Fruit fly (Drosophila melanogaster) whole organism, embryonic: Measurements from ENCODE around the gene CG14357.

Experiments used
- Blimp-1 ChIP-seq: fragments of 200-800 bp; sonication (Bioruptor generic); optimal IDR thresholded peaks from 3 replicates; lab custom pipeline; 2018; ENCODE audit warnings: missing biosample characterization, missing genetic modification characterization, mild to moderate bottlenecking, moderate library complexity, missing genetic modification reagents
- CG11560 ChIP-seq: fragments of 200-800 bp; sonication (Bioruptor generic); IDR thresholded peaks from 3 replicates; pipeline ENCODE4 v1.3.6; 2022; ENCODE audit warnings: missing biosample characterization, missing genetic modification characterization
- CG11695 ChIP-seq: fragments of 200-800 bp; sonication (Bioruptor generic); IDR thresholded peaks from 3 replicates; pipeline ENCODE4 v1.3.6; 2022; ENCODE audit warnings: missing biosample characterization, missing genetic modification characterization
- CG11696 ChIP-seq: fragments of 200-800 bp; sonication (Bioruptor generic); IDR thresholded peaks from 2 replicates; pipeline ENCODE4 v1.3.6; 2022; ENCODE audit warnings: missing biosample characterization, missing genetic modification characterization
- CG12071 ChIP-seq: fragments of 200-800 bp; sonication (Bioruptor generic); optimal IDR thresholded peaks from 3 replicates; lab custom pipeline; 2018; ENCODE audit warnings: missing biosample characterization, mild to moderate bottlenecking, missing genetic modification characterization
- CG12769 ChIP-seq: fragments of 200-800 bp; sonication (Bioruptor generic); optimal IDR thresholded peaks from 2 replicates; lab custom pipeline; 2019; ENCODE audit warnings: missing biosample characterization, mild to moderate bottlenecking, missing genetic modification characterization, moderate library complexity
- CG12942 ChIP-seq: fragments of 200-800 bp; sonication (Bioruptor generic); optimal IDR thresholded peaks from 3 replicates; lab custom pipeline; 2016; ENCODE audit warnings: missing biosample characterization, missing genetic modification characterization
- CG13624 ChIP-seq: fragments of 200-800 bp; sonication (Bioruptor generic); optimal IDR thresholded peaks from 2 replicates; lab custom pipeline; 2016; ENCODE audit warnings: missing biosample characterization, missing genetic modification characterization
- CG13894 ChIP-seq: fragments of 200-800 bp; sonication (Bioruptor generic); optimal IDR thresholded peaks from 3 replicates; lab custom pipeline; 2018; ENCODE audit warnings: missing biosample characterization, mild to moderate bottlenecking, missing genetic modification characterization, moderate library complexity
- CG14860 ChIP-seq: fragments of 200-800 bp; sonication (Bioruptor generic); IDR thresholded peaks from 3 replicates; pipeline ENCODE4 v1.3.6; 2022; ENCODE audit warnings: missing biosample characterization, missing genetic modification characterization; ENCODE audit not compliant: partially characterized antibody
- CG15514 ChIP-seq: fragments of 200-800 bp; sonication (Bioruptor generic); optimal IDR thresholded peaks from 3 replicates; lab custom pipeline; 2017; ENCODE audit warnings: missing biosample characterization, missing genetic modification characterization, mild to moderate bottlenecking, moderate library complexity, missing genetic modification reagents
- CG1602 ChIP-seq: fragments of 200-800 bp; sonication (Bioruptor generic); optimal IDR thresholded peaks from 3 replicates; lab custom pipeline; 2016; ENCODE audit warnings: missing biosample characterization, missing genetic modification characterization
- CG18476 ChIP-seq: fragments of 200-800 bp; sonication (Bioruptor generic); optimal IDR thresholded peaks from 2 replicates; lab custom pipeline; 2016; ENCODE audit warnings: missing biosample characterization, mild to moderate bottlenecking, missing genetic modification characterization
- CG2875 ChIP-seq: fragments of 200-800 bp; sonication (Bioruptor generic); optimal IDR thresholded peaks from 2 replicates; lab custom pipeline; 2017; ENCODE audit warnings: missing biosample characterization, mild to moderate bottlenecking, missing genetic modification characterization, missing genetic modification reagents
- CG30020 ChIP-seq: fragments of 200-800 bp; optimal IDR thresholded peaks from 2 replicates; lab custom pipeline; 2019; ENCODE audit warnings: missing biosample characterization, mild to moderate bottlenecking, missing genetic modification characterization, moderate library complexity
- CG30403 ChIP-seq: fragments of 200-800 bp; sonication (Bioruptor generic); optimal IDR thresholded peaks from 3 replicates; lab custom pipeline; 2016; ENCODE audit warnings: missing biosample characterization, missing genetic modification characterization
- CG3163 ChIP-seq: fragments of 200-800 bp; sonication (Bioruptor generic); optimal IDR thresholded peaks from 3 replicates; lab custom pipeline; 2016; ENCODE audit warnings: missing biosample characterization, missing genetic modification characterization
- CG4282 ChIP-seq: fragments of 200-800 bp; sonication (Bioruptor generic); optimal IDR thresholded peaks from 2 replicates; lab custom pipeline; 2016; ENCODE audit warnings: missing biosample characterization, missing genetic modification characterization
- CG6175 ChIP-seq: fragments of 200-800 bp; sonication (Bioruptor generic); IDR thresholded peaks from 3 replicates; pipeline ENCODE4 v1.3.6; 2022; ENCODE audit warnings: missing biosample characterization, missing genetic modification characterization
- CG9797 ChIP-seq: fragments of 200-800 bp; sonication (Bioruptor generic); optimal IDR thresholded peaks from 3 replicates; lab custom pipeline; 2018; ENCODE audit warnings: missing biosample characterization, mild to moderate bottlenecking, missing genetic modification characterization
- D ChIP-seq, 2 experiments: fragments of 200-800 bp in 1 of 2; fragments of >200 bp in 1 of 2; sonication (Bioruptor generic) in 1 of 2; optimal IDR thresholded peaks; 2 replicates in 1 of 2; 3 replicates in 1 of 2; lab custom pipeline; 2017; ENCODE audit warnings: mild to moderate bottlenecking in 1 of 2, missing biosample characterization in 1 of 2, missing genetic modification characterization in 1 of 2, missing genetic modification reagents in 1 of 2
- Eip74EF ChIP-seq, 2 experiments: fragments of 200-800 bp in 1 of 2; fragments of >200 bp in 1 of 2; sonication (Bioruptor generic) in 1 of 2; optimal IDR thresholded peaks; 2 replicates each; lab custom pipeline; 2017 to 2019; ENCODE audit warnings: missing biosample characterization in 2 of 2, missing genetic modification characterization in 2 of 2, mild to moderate bottlenecking in 1 of 2, moderate library complexity in 1 of 2
- Gug ChIP-seq: fragments of 200-800 bp; sonication (Bioruptor generic); IDR thresholded peaks from 4 replicates; pipeline ENCODE4 v1.3.6; 2022; ENCODE audit warnings: missing biosample characterization, missing genetic modification characterization
- HLH4C ChIP-seq: fragments of 200-800 bp; sonication (Bioruptor generic); IDR thresholded peaks from 3 replicates; pipeline ENCODE4 v1.3.6; 2022; ENCODE audit warnings: missing biosample characterization, missing genetic modification characterization; ENCODE audit not compliant: partially characterized antibody
- HmgD ChIP-seq: fragments of 200-800 bp; sonication (Bioruptor generic); optimal IDR thresholded peaks from 3 replicates; lab custom pipeline; 2016; ENCODE audit warnings: missing biosample characterization, missing genetic modification characterization
- NK7.1 ChIP-seq: fragments of 200-800 bp; sonication (Bioruptor generic); optimal IDR thresholded peaks from 3 replicates; lab custom pipeline; 2016; ENCODE audit warnings: missing biosample characterization, missing genetic modification characterization
- Nf-YA ChIP-seq: fragments of 200-800 bp; sonication (Bioruptor generic); IDR thresholded peaks from 2 replicates; pipeline ENCODE4 v1.3.6; 2022; ENCODE audit warnings: missing biosample characterization, missing genetic modification characterization
- Scr ChIP-seq: fragments of 200-800 bp; sonication (Bioruptor generic); IDR thresholded peaks from 2 replicates; pipeline ENCODE4 v1.3.6; 2022; ENCODE audit warnings: missing biosample characterization, missing genetic modification characterization; ENCODE audit not compliant: partially characterized antibody
- Sox100B ChIP-seq: fragments of 200-800 bp; sonication (Bioruptor generic); optimal IDR thresholded peaks from 3 replicates; lab custom pipeline; 2018; ENCODE audit warnings: missing biosample characterization, mild to moderate bottlenecking, missing genetic modification characterization
- Vsx1 ChIP-seq: fragments of 200-800 bp; sonication (Bioruptor generic); optimal IDR thresholded peaks from 2 replicates; lab custom pipeline; 2017; ENCODE audit warnings: missing biosample characterization, mild to moderate bottlenecking, missing genetic modification characterization, missing genetic modification reagents
- cato ChIP-seq: fragments of 200-800 bp; sonication (Bioruptor generic); optimal IDR thresholded peaks from 2 replicates; lab custom pipeline; 2016; ENCODE audit warnings: missing biosample characterization, missing genetic modification characterization, borderline replicate concordance
- crc ChIP-seq: fragments of 200-800 bp; sonication (Bioruptor generic); optimal IDR thresholded peaks from 2 replicates; lab custom pipeline; 2016; ENCODE audit warnings: missing biosample characterization, missing genetic modification characterization
- cwo ChIP-seq: fragments of 200-800 bp; sonication (Bioruptor generic); optimal IDR thresholded peaks from 3 replicates; lab custom pipeline; 2017; ENCODE audit warnings: missing biosample characterization, missing genetic modification characterization, mild to moderate bottlenecking, moderate library complexity, missing genetic modification reagents
- dimm ChIP-seq: fragments of 200-800 bp; sonication (Bioruptor generic); IDR thresholded peaks from 2 replicates; pipeline ENCODE4 v1.3.6; 2022; ENCODE audit warnings: missing biosample characterization, missing genetic modification characterization
- ems ChIP-seq: fragments of 200-800 bp; sonication (Bioruptor generic); optimal IDR thresholded peaks from 3 replicates; lab custom pipeline; 2016; ENCODE audit warnings: missing biosample characterization, missing genetic modification characterization
- eve ChIP-seq, 2 experiments: fragments of >200 bp; optimal IDR thresholded peaks; 2 replicates each; lab custom pipeline; 2017; ENCODE audit warnings: missing biosample characterization in 2 of 2, missing genetic modification characterization in 2 of 2
- gro ChIP-seq: fragments of 200-800 bp; sonication (Bioruptor generic); optimal IDR thresholded peaks from 2 replicates; lab custom pipeline; 2016; ENCODE audit warnings: missing biosample characterization, missing genetic modification characterization
- kah ChIP-seq: fragments of 200-800 bp; sonication (Bioruptor generic); optimal IDR thresholded peaks from 2 replicates; lab custom pipeline; 2018; ENCODE audit warnings: missing biosample characterization, mild to moderate bottlenecking, missing genetic modification characterization
- pho ChIP-seq: fragments of 200-800 bp; sonication (Bioruptor generic); optimal IDR thresholded peaks from 2 replicates; lab custom pipeline; 2016; ENCODE audit warnings: missing biosample characterization, missing genetic modification characterization
- phol ChIP-seq: fragments of 200-800 bp; sonication (Bioruptor generic); optimal IDR thresholded peaks from 3 replicates; lab custom pipeline; 2018; ENCODE audit warnings: missing biosample characterization, mild to moderate bottlenecking, missing genetic modification characterization, moderate library complexity
- ranshi ChIP-seq: fragments of 200-800 bp; sonication (Bioruptor generic); IDR thresholded peaks from 2 replicates; pipeline ENCODE4 v1.3.6; 2022; ENCODE audit warnings: missing biosample characterization, missing genetic modification characterization
- sd ChIP-seq: fragments of 200-800 bp; sonication (Bioruptor generic); optimal IDR thresholded peaks from 3 replicates; lab custom pipeline; 2018; ENCODE audit warnings: missing biosample characterization, mild to moderate bottlenecking, missing genetic modification characterization, moderate library complexity
- so ChIP-seq: fragments of 200-800 bp; sonication (Bioruptor generic); IDR thresholded peaks from 3 replicates; pipeline ENCODE4 v1.3.6; 2022; ENCODE audit warnings: missing biosample characterization, missing genetic modification characterization
- sqz ChIP-seq: fragments of 200-800 bp; sonication (Bioruptor generic); optimal IDR thresholded peaks from 3 replicates; lab custom pipeline; 2018; ENCODE audit warnings: missing biosample characterization, mild to moderate bottlenecking, missing genetic modification characterization
- tup ChIP-seq: fragments of 200-800 bp; sonication (Bioruptor generic); optimal IDR thresholded peaks from 2 replicates; lab custom pipeline; 2016; ENCODE audit warnings: missing biosample characterization, mild to moderate bottlenecking, missing genetic modification characterization, moderate library complexity

The CG14357 gene

dm6 chr3R:14064158-14064969 is 47.6 kb downstream of the CG14357 start (continued):
- no peak for TF ChIP-seq CG4282
- no peak for TF ChIP-seq ems
- TF ChIP-seq Eip74EF (GFP tag; optimal IDR thresholded peaks at IDR 0.05; lab: Kevin White, UChicago): peak in 1 of 2 experiments; percentile 14
- TF ChIP-seq so (GFP tag; lab: Robert Waterston, UW): no peak
- TF ChIP-seq CG1602 (GFP tag; lab: Kevin White, UChicago): no peak
- peak; percentile 20 for TF ChIP-seq cwo (GFP tag; lab: Kevin White, UChicago)
- TF ChIP-seq phol (tag; lab: Kevin White, UChicago): no peak
- TF ChIP-seq CG11695 (GFP tag; lab: Robert Waterston, UW): 0 out of 3 replicates have a peak, but pooled peaks have one; percentile 20
- no peak for TF ChIP-seq Scr (GFP tag; lab: Robert Waterston, UW)
- TF ChIP-seq CG3163 (GFP tag; lab: Kevin White, UChicago): peak; percentile 75
- TF ChIP-seq D (optimal IDR thresholded peaks at IDR 0.05; lab: Kevin White, UChicago): no peak
- no peak for TF ChIP-seq D (GFP tag; optimal IDR thresholded peaks at IDR 0.05; lab: Kevin White, UChicago)
- no peak for TF ChIP-seq CG30020 (tag; lab: Kevin White, UChicago)
- no peak for TF ChIP-seq CG12942
- TF ChIP-seq CG18476 (GFP tag; lab: Kevin White, UChicago): no peak
- peak; percentile 4 for TF ChIP-seq CG12071 (GFP tag; lab: Kevin White, UChicago)
- TF ChIP-seq crc (GFP tag; lab: Kevin White, UChicago): no peak
- TF ChIP-seq CG15514 (GFP tag; lab: Kevin White, UChicago): peak; percentile 21
- TF ChIP-seq gro (GFP tag; lab: Kevin White, UChicago): peak; percentile 41
- peak; percentile 6 for TF ChIP-seq kah
- no peak for TF ChIP-seq CG9797
- no peak for TF ChIP-seq dimm (GFP tag; lab: Robert Waterston, UW)
- TF ChIP-seq Nf-YA (GFP tag; lab: Robert Waterston, UW): no peak
- TF ChIP-seq Blimp-1 (GFP tag; lab: Kevin White, UChicago): peak; percentile 28

DNA sequence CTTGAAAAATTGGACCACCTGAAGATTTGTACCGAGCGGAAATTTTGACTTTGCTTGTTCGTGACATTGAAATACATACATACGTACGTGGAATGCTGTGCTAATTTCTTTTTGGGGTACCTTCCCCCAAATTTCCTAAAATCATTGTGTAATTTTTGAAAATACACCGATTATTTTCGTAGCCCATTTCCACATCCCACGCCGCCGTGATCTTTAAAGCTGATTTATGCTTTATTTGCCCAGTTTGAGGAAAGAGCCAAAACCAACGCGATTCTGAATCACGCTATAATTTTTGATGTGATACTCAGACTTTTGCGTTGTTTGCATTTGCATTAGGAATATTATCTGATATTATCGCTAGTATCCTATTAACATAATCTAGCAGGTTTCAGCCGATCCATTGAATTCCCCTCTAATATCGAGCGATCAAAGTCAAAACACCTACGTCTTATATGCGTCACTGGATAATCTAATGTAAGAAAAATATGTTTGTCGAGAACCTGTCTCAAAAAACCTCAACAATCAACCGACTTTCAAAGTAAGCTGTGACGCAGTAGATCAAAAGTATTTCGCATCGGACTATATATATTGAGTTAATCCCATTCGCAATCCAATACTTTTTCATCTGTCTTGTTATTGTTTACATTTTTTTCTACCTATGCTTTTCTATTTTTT is 49.0 kb downstream of the CG14357 start:
- TF ChIP-seq CG12769: peak; percentile 70
- TF ChIP-seq pho (GFP tag; lab: Kevin White, UChicago): no peak
- no peak for TF ChIP-seq CG14860 (GFP tag; lab: Robert Waterston, UW)
- peak; percentile 77 for TF ChIP-seq sd
- TF ChIP-seq Gug (GFP tag; lab: Robert Waterston, UW): no peak
- TF ChIP-seq CG13624 (GFP tag; lab: Kevin White, UChicago): peak; percentile 44
- peak; percentile 96 for TF ChIP-seq CG13894
- TF ChIP-seq Sox100B: no peak
- TF ChIP-seq eve (GFP tag; optimal IDR thresholded peaks at IDR 0.05; lab: Kevin White, UChicago): peak in 1 of 2 experiments; percentile 15
- no peak for TF ChIP-seq HmgD (GFP tag; lab: Kevin White, UChicago)
- no peak for TF ChIP-seq CG11560 (tag; lab: Robert Waterston, UW)
- TF ChIP-seq HLH4C: no peak
- no peak for TF ChIP-seq CG11696 (GFP tag; lab: Robert Waterston, UW)
- TF ChIP-seq CG30403 (GFP tag; lab: Kevin White, UChicago): no peak
- TF ChIP-seq cato (GFP tag; lab: Kevin White, UChicago): no peak
- no peak for TF ChIP-seq Vsx1
- TF ChIP-seq tup (GFP tag; lab: Kevin White, UChicago): no peak
- TF ChIP-seq sqz: no peak
- TF ChIP-seq ranshi (GFP tag; lab: Robert Waterston, UW): no peak
- TF ChIP-seq CG2875 (GFP tag; lab: Kevin White, UChicago): no peak
- TF ChIP-seq CG6175: no peak
- TF ChIP-seq NK7.1 (GFP tag; lab: Kevin White, UChicago): no peak
